Worm (Caenorhabditis elegans) whole organism, L2 larva: ENCODE data around the gene smim-14.

Source experiments
- C34F6.9 ChIP-seq: fragments of 150-350 bp; optimal IDR thresholded peaks from 2 replicates; lab custom pipeline; 2014; ENCODE audit warnings: missing biosample characterization, missing genetic modification characterization
- F13H6.1 ChIP-seq: sonication (generic microtip); optimal IDR thresholded peaks from 2 replicates; lab custom pipeline; 2016; ENCODE audit warnings: missing genetic modification characterization, missing compliant biosample characterization
- R02D3.7 ChIP-seq: fragments of 150-350 bp; optimal IDR thresholded peaks from 2 replicates; lab custom pipeline; 2014; ENCODE audit warnings: missing biosample characterization, missing genetic modification characterization
- Y55F3AM.14 ChIP-seq: fragments of 200-800 bp; sonication (Bioruptor generic); optimal IDR thresholded peaks from 2 replicates; lab custom pipeline; 2018; ENCODE audit warnings: mild to moderate bottlenecking, missing genetic modification characterization, missing compliant biosample characterization
- ZK546.5 ChIP-seq: sonication (generic microtip); optimal IDR thresholded peaks from 2 replicates; lab custom pipeline; 2017; ENCODE audit warnings: missing biosample characterization, missing genetic modification characterization
- alr-1 ChIP-seq: fragments of 150-350 bp; optimal IDR thresholded peaks from 2 replicates; lab custom pipeline; 2014; ENCODE audit warnings: missing biosample characterization, missing genetic modification characterization
- aly-2 ChIP-seq: fragments of 150-350 bp; optimal IDR thresholded peaks from 2 replicates; lab custom pipeline; 2014; ENCODE audit warnings: missing biosample characterization, missing genetic modification characterization
- ama-1 ChIP-seq: fragments of 150-350 bp; optimal IDR thresholded peaks from 2 replicates; lab custom pipeline; 2018; ENCODE audit warnings: inconsistent platforms
- blmp-1 ChIP-seq: sonication (generic microtip); optimal IDR thresholded peaks from 2 replicates; lab custom pipeline; 2017; ENCODE audit warnings: missing genetic modification characterization, mild to moderate bottlenecking, missing compliant biosample characterization, antibody characterized with exemption, moderate library complexity; ENCODE audit not compliant: insufficient read depth
- ceh-16 ChIP-seq: fragments of 150-350 bp; optimal IDR thresholded peaks from 2 replicates; lab custom pipeline; 2014; ENCODE audit warnings: missing biosample characterization, missing genetic modification characterization
- ceh-82 ChIP-seq: fragments of 150-350 bp; optimal IDR thresholded peaks from 2 replicates; lab custom pipeline; 2014; ENCODE audit warnings: missing biosample characterization, missing genetic modification characterization
- crh-2 ChIP-seq: sonication (generic microtip); optimal IDR thresholded peaks from 2 replicates; lab custom pipeline; 2017; ENCODE audit warnings: missing biosample characterization, missing genetic modification characterization
- dmd-4 ChIP-seq: sonication (generic microtip); optimal IDR thresholded peaks from 2 replicates; lab custom pipeline; 2017; ENCODE audit warnings: missing biosample characterization, missing genetic modification characterization
- egl-27 ChIP-seq: sonication (generic microtip); optimal IDR thresholded peaks from 3 replicates; lab custom pipeline; 2017; ENCODE audit warnings: missing biosample characterization, missing genetic modification reagents, missing genetic modification characterization
- elt-1 ChIP-seq: fragments of 150-350 bp; optimal IDR thresholded peaks from 2 replicates; lab custom pipeline; 2014; ENCODE audit warnings: missing biosample characterization, missing genetic modification characterization
- elt-3 ChIP-seq: sonication (generic microtip); optimal IDR thresholded peaks from 2 replicates; lab custom pipeline; 2017; ENCODE audit warnings: missing biosample characterization, missing genetic modification characterization
- fos-1 ChIP-seq: fragments of 150-350 bp; optimal IDR thresholded peaks from 2 replicates; lab custom pipeline; 2014; ENCODE audit warnings: missing biosample characterization, missing genetic modification characterization
- gmeb-1 ChIP-seq: fragments of 150-350 bp; optimal IDR thresholded peaks from 2 replicates; lab custom pipeline; 2014; ENCODE audit warnings: missing biosample characterization, missing genetic modification characterization
- lin-11 ChIP-seq: fragments of 150-350 bp; sonication (generic microtip); optimal IDR thresholded peaks from 2 replicates; lab custom pipeline; 2014; ENCODE audit warnings: missing biosample characterization, missing genetic modification characterization, inconsistent platforms, mixed read lengths
- lin-13 ChIP-seq: fragments of 150-350 bp; optimal IDR thresholded peaks from 2 replicates; lab custom pipeline; 2014; ENCODE audit warnings: missing biosample characterization, missing genetic modification reagents, missing genetic modification characterization
- lin-39 ChIP-seq: fragments of 150-350 bp; optimal IDR thresholded peaks from 2 replicates; lab custom pipeline; 2014; ENCODE audit warnings: missing biosample characterization, missing genetic modification reagents, missing genetic modification characterization
- lsy-2 ChIP-seq, 2 experiments: fragments of 150-350 bp in 1 of 2; sonication (generic microtip) in 1 of 2; optimal IDR thresholded peaks; 2 replicates each; lab custom pipeline; 2014 to 2017; ENCODE audit warnings: missing biosample characterization in 2 of 2, missing genetic modification characterization in 2 of 2
- mab-5 ChIP-seq: fragments of 150-350 bp; optimal IDR thresholded peaks from 2 replicates; lab custom pipeline; 2014; ENCODE audit warnings: missing biosample characterization, missing genetic modification characterization
- mbf-1 ChIP-seq: sonication (generic microtip); optimal IDR thresholded peaks from 2 replicates; lab custom pipeline; 2017; ENCODE audit warnings: missing biosample characterization, missing genetic modification characterization
- mdl-1 ChIP-seq, 2 experiments: fragments of 150-350 bp in 1 of 2; sonication (generic microtip) in 1 of 2; optimal IDR thresholded peaks; 2 replicates each; lab custom pipeline; 2017; ENCODE audit warnings: missing biosample characterization in 2 of 2, missing genetic modification characterization in 2 of 2
- nhr-10 ChIP-seq: sonication (generic microtip); optimal IDR thresholded peaks from 2 replicates; lab custom pipeline; 2017; ENCODE audit warnings: missing biosample characterization, missing genetic modification characterization
- nhr-11 ChIP-seq: fragments of 150-350 bp; optimal IDR thresholded peaks from 2 replicates; lab custom pipeline; 2014; ENCODE audit warnings: missing biosample characterization, missing genetic modification characterization
- nhr-12 ChIP-seq: fragments of 150-350 bp; optimal IDR thresholded peaks from 2 replicates; lab custom pipeline; 2014; ENCODE audit warnings: missing biosample characterization, missing genetic modification characterization
- nhr-129 ChIP-seq: fragments of 150-350 bp; optimal IDR thresholded peaks from 2 replicates; lab custom pipeline; 2014; ENCODE audit warnings: missing biosample characterization, missing genetic modification characterization
- nhr-21 ChIP-seq: fragments of 150-350 bp; optimal IDR thresholded peaks from 2 replicates; lab custom pipeline; 2014; ENCODE audit warnings: missing biosample characterization, missing genetic modification characterization
- nhr-23 ChIP-seq: fragments of 150-350 bp; optimal IDR thresholded peaks from 2 replicates; lab custom pipeline; 2014; ENCODE audit warnings: missing biosample characterization, missing genetic modification reagents, missing genetic modification characterization
- nhr-237 ChIP-seq: fragments of 150-350 bp; optimal IDR thresholded peaks from 2 replicates; lab custom pipeline; 2014; ENCODE audit warnings: missing biosample characterization, missing genetic modification characterization
- nhr-25 ChIP-seq: fragments of 150-350 bp; sonication (generic microtip); optimal IDR thresholded peaks from 3 replicates; lab custom pipeline; 2014; ENCODE audit warnings: missing biosample characterization, missing genetic modification characterization
- nhr-6 ChIP-seq: fragments of 150-350 bp; optimal IDR thresholded peaks from 2 replicates; lab custom pipeline; 2014; ENCODE audit warnings: missing biosample characterization, missing genetic modification characterization
- nhr-77 ChIP-seq: fragments of 150-350 bp; optimal IDR thresholded peaks from 2 replicates; lab custom pipeline; 2014; ENCODE audit warnings: missing biosample characterization, missing genetic modification characterization
- peb-1 ChIP-seq: fragments of 150-350 bp; optimal IDR thresholded peaks from 2 replicates; lab custom pipeline; 2014; ENCODE audit warnings: missing biosample characterization, missing genetic modification characterization
- sem-4 ChIP-seq: fragments of 150-350 bp; optimal IDR thresholded peaks from 2 replicates; lab custom pipeline; 2014; ENCODE audit warnings: missing biosample characterization, missing genetic modification reagents, missing genetic modification characterization
- skn-1 ChIP-seq: sonication (generic microtip); optimal IDR thresholded peaks from 2 replicates; lab custom pipeline; 2017; ENCODE audit warnings: missing biosample characterization, missing genetic modification characterization
- sma-3 ChIP-seq: sonication (generic microtip); optimal IDR thresholded peaks from 2 replicates; lab custom pipeline; 2016; ENCODE audit warnings: missing genetic modification reagents, missing genetic modification characterization, missing compliant biosample characterization
- sma-9 ChIP-seq, 2 experiments: fragments of 150-350 bp in 1 of 2; sonication (generic microtip) in 1 of 2; optimal IDR thresholded peaks; 2 replicates each; lab custom pipeline; 2014 to 2016; ENCODE audit warnings: missing genetic modification characterization in 2 of 2, mild to moderate bottlenecking in 1 of 2, missing biosample characterization in 1 of 2, missing compliant biosample characterization in 1 of 2, missing genetic modification reagents in 1 of 2, moderate library complexity in 1 of 2
- snpc-4 ChIP-seq: fragments of 150-350 bp; optimal IDR thresholded peaks from 2 replicates; lab custom pipeline; 2014; ENCODE audit warnings: missing biosample characterization, missing genetic modification characterization
- unc-39 ChIP-seq: fragments of 150-350 bp; optimal IDR thresholded peaks from 2 replicates; lab custom pipeline; 2014; ENCODE audit warnings: missing biosample characterization, missing genetic modification characterization
- unc-55 ChIP-seq: fragments of 150-350 bp; sonication (generic microtip); optimal IDR thresholded peaks from 3 replicates; lab custom pipeline; 2014; ENCODE audit warnings: missing biosample characterization, missing genetic modification reagents, missing genetic modification characterization
- unc-62 ChIP-seq: fragments of 150-350 bp; optimal IDR thresholded peaks from 2 replicates; lab custom pipeline; 2014; ENCODE audit warnings: missing biosample characterization, missing genetic modification reagents, missing genetic modification characterization
- zag-1 ChIP-seq: fragments of 150-350 bp; optimal IDR thresholded peaks from 2 replicates; lab custom pipeline; 2014; ENCODE audit warnings: missing biosample characterization, missing genetic modification characterization
- ztf-1 ChIP-seq: fragments of 200-800 bp; sonication (Bioruptor generic); conservative IDR thresholded peaks from 2 replicates; pipeline ENCODE4 v1.3.6; 2022; ENCODE audit warnings: missing genetic modification characterization, missing compliant biosample characterization
- ztf-11 ChIP-seq: sonication (generic microtip); optimal IDR thresholded peaks from 2 replicates; lab custom pipeline; 2017; ENCODE audit warnings: missing biosample characterization, missing genetic modification characterization
- ztf-4 ChIP-seq: fragments of 150-350 bp; optimal IDR thresholded peaks from 2 replicates; lab custom pipeline; 2014; ENCODE audit warnings: missing biosample characterization, missing genetic modification characterization

Gene smim-14

ce11 chrIII:3437139-3437538 lies 32.4 kb downstream of the smim-14 start (continued):
- peak in 1 of 2 experiments; percentile 40 for TF ChIP-seq lsy-2 (tag; optimal IDR thresholded peaks at IDR 0.05; lab: Kevin White, UChicago)
- TF ChIP-seq egl-27, result no peak
- TF ChIP-seq zag-1, result peak; percentile 77
- TF ChIP-seq unc-55, result peak; percentile 47
- no peak for TF ChIP-seq alr-1 (tag; lab: Kevin White, UChicago)
- TF ChIP-seq fos-1 (tag; lab: Kevin White, UChicago), result no peak
- TF ChIP-seq Y55F3AM.14 (GFP tag; lab: Kevin White, UChicago), result no peak
- no peak for TF ChIP-seq ztf-1 (GFP tag; lab: Robert Waterston, UW)
- TF ChIP-seq unc-39 (tag; lab: Kevin White, UChicago), result no peak
- peak; percentile 76 for TF ChIP-seq crh-2 (tag; lab: Kevin White, UChicago)

DNA sequence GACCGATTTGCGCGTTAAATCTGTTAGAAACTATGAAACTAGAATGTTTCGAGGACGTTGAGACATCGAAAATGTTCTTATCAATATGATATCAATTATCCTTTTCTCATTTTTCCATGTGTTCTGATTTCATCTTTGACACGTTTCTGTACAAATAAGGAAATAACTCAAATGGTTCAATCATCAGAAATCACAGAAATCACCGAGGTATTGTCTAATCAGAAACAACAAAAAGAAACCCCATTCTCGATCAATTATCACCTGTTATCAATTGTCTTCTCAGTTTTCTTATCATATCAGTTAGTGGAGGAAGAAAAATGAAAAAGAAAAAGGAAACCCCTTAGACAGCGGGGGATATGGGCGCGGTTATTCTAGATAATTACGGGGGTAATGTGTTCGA lies 34.4 kb downstream of the smim-14 start:
- no peak for TF ChIP-seq ceh-16
- TF ChIP-seq nhr-21 (tag; lab: Kevin White, UChicago), result peak; percentile 67
- TF ChIP-seq zag-1, result no peak
- no peak for TF ChIP-seq nhr-10 (tag; lab: Kevin White, UChicago)
- no peak for TF ChIP-seq skn-1 (tag; lab: Kevin White, UChicago)
- TF ChIP-seq blmp-1 (tag; lab: Kevin White, UChicago), result no peak
- TF ChIP-seq crh-2 (tag; lab: Kevin White, UChicago), result peak; percentile 28
- no peak for TF ChIP-seq ceh-82
- no peak for TF ChIP-seq unc-39 (tag; lab: Kevin White, UChicago)
- TF ChIP-seq unc-55, result no peak
- TF ChIP-seq ztf-4, result no peak
- no peak for TF ChIP-seq alr-1 (tag; lab: Kevin White, UChicago)
- TF ChIP-seq nhr-77 (tag; lab: Kevin White, UChicago), result no peak
- no peak for TF ChIP-seq elt-3 (tag; lab: Kevin White, UChicago)
- TF ChIP-seq Y55F3AM.14 (GFP tag; lab: Kevin White, UChicago), result no peak
- TF ChIP-seq mbf-1 (tag; lab: Kevin White, UChicago), result no peak
- peak; percentile 10 for TF ChIP-seq gmeb-1 (tag; lab: Kevin White, UChicago)
- no peak for TF ChIP-seq nhr-6
- no peak for TF ChIP-seq ZK546.5 (tag; lab: Kevin White, UChicago)
- TF ChIP-seq dmd-4 (tag; lab: Kevin White, UChicago), result no peak
- no peak for TF ChIP-seq ztf-1 (GFP tag; lab: Robert Waterston, UW)
- no peak for TF ChIP-seq F13H6.1
- TF ChIP-seq lin-39 (tag; lab: Kevin White, UChicago), result no peak
- TF ChIP-seq lin-13, result no peak
- no peak for TF ChIP-seq nhr-11 (tag; lab: Kevin White, UChicago)
- TF ChIP-seq fos-1 (tag; lab: Kevin White, UChicago), result peak; percentile 73
- TF ChIP-seq lsy-2 (tag; optimal IDR thresholded peaks at IDR 0.05; lab: Kevin White, UChicago), result no peak
- TF ChIP-seq nhr-237, result no peak
- no peak for TF ChIP-seq R02D3.7 (tag; lab: Kevin White, UChicago)
- TF ChIP-seq C34F6.9, result no peak
- TF ChIP-seq sem-4 (tag; lab: Kevin White, UChicago), result no peak
- TF ChIP-seq aly-2, result no peak
- peak; percentile 82 for TF ChIP-seq sma-9 (GFP tag; optimal IDR thresholded peaks at IDR 0.05; lab: Kevin White, UChicago)
- TF ChIP-seq sma-9 (tag; optimal IDR thresholded peaks at IDR 0.05; lab: Kevin White, UChicago), result no peak
- TF ChIP-seq snpc-4 (tag; lab: Kevin White, UChicago), result no peak
- no peak for TF ChIP-seq peb-1 (tag; lab: Kevin White, UChicago)
- no peak for TF ChIP-seq nhr-12 (tag; lab: Kevin White, UChicago)
- TF ChIP-seq nhr-129 (tag; lab: Kevin White, UChicago), result no peak
- TF ChIP-seq sma-3 (GFP tag; lab: Kevin White, UChicago), result peak; percentile 41
- TF ChIP-seq lin-11, result no peak
- no peak for TF ChIP-seq mdl-1 (tag; optimal IDR thresholded peaks at IDR 0.05; lab: Kevin White, UChicago)
- TF ChIP-seq nhr-23, result no peak
- TF ChIP-seq mab-5 (tag; lab: Kevin White, UChicago), result no peak
- peak; percentile 34 for TF ChIP-seq nhr-25 (tag; lab: Kevin White, UChicago)
- no peak for TF ChIP-seq ztf-11 (tag; lab: Kevin White, UChicago)
- TF ChIP-seq egl-27, result peak; percentile 44
- no peak for TF ChIP-seq ama-1 (lab: Kevin White, UChicago)
- no peak for TF ChIP-seq unc-62
- TF ChIP-seq elt-1 (tag; lab: Kevin White, UChicago), result no peak
